Fruit fly (Drosophila melanogaster): ENCODE measurements around the gene CG7611.

DNA sequence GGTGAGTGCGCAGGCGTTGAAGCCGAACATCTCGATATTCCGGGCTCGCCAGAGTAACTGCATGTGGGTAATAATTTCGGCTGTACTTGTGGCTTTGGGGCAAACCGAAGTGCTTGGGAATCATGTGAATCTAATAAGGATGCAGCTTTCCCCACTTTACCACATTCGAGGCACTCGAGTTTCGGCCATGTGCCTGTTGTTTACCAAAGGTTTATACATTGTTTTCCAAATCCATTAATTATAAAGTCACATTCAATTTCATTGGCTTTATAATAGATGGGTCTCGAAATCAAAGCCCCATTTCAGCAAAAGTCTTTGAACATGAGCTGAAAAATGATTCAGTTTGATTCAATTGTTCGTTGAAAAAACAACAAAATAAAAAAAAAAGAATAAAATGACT, 42.1 kb downstream of the CG7611 start, which contains the start of gene CG7634:
- TF ChIP-seq CG11617 (GFP tag; optimal IDR thresholded peaks at IDR 0.05) (no peak), toe (GFP tag; optimal IDR thresholded peaks at IDR 0.05) (no peak), CG7101 (tag; optimal IDR thresholded peaks at IDR 0.05) (no peak), CG14711 (tag; optimal IDR thresholded peaks at IDR 0.05) (no peak), kay (GFP tag; ENCODE audit: borderline replicate concordance) (no peak), CG7045 (GFP tag; optimal IDR thresholded peaks at IDR 0.05) (no peak), bab1 (GFP tag; optimal IDR thresholded peaks at IDR 0.05) (no peak)
